Fruit fly (Drosophila melanogaster) whole organism, embryonic: Measurements from ENCODE around the gene TrpRS.

Experiments
- CG10366 ChIP-seq: fragments of 200-800 bp; sonication (Bioruptor generic); IDR thresholded peaks from 2 replicates; pipeline ENCODE4 v1.3.6; 2022; ENCODE audit warnings: missing biosample characterization, missing genetic modification characterization
- CG11247 ChIP-seq: fragments of 200-800 bp; sonication (Bioruptor generic); IDR thresholded peaks from 2 replicates; pipeline ENCODE4 v1.3.6; 2022; ENCODE audit warnings: missing biosample characterization, missing genetic modification characterization
- CG12071 ChIP-seq: fragments of 200-800 bp; sonication (Bioruptor generic); optimal IDR thresholded peaks from 3 replicates; lab custom pipeline; 2018; ENCODE audit warnings: missing biosample characterization, mild to moderate bottlenecking, missing genetic modification characterization
- CG12942 ChIP-seq: fragments of 200-800 bp; sonication (Bioruptor generic); optimal IDR thresholded peaks from 3 replicates; lab custom pipeline; 2016; ENCODE audit warnings: missing biosample characterization, missing genetic modification characterization
- CG13775 ChIP-seq: fragments of 200-800 bp; sonication (Bioruptor generic); optimal IDR thresholded peaks from 3 replicates; lab custom pipeline; 2017; ENCODE audit warnings: missing biosample characterization, mild to moderate bottlenecking, missing genetic modification characterization
- CG14710 ChIP-seq: fragments of 200-800 bp; sonication (Bioruptor generic); optimal IDR thresholded peaks from 3 replicates; lab custom pipeline; 2019; ENCODE audit warnings: missing biosample characterization, mild to moderate bottlenecking, missing genetic modification characterization, moderate library complexity
- CG16863 ChIP-seq: fragments of 200-800 bp; sonication (Bioruptor generic); optimal IDR thresholded peaks from 3 replicates; lab custom pipeline; 2016; ENCODE audit warnings: missing biosample characterization, missing genetic modification characterization
- CG17385 ChIP-seq: fragments of 200-800 bp; sonication (Bioruptor generic); optimal IDR thresholded peaks from 3 replicates; lab custom pipeline; 2018; ENCODE audit warnings: missing biosample characterization, mild to moderate bottlenecking, missing genetic modification characterization
- CG17829 ChIP-seq: fragments of 200-800 bp; optimal IDR thresholded peaks from 2 replicates; lab custom pipeline; 2019; ENCODE audit warnings: missing biosample characterization, mild to moderate bottlenecking, missing genetic modification characterization, moderate library complexity
- CG2202 ChIP-seq: fragments of 200-800 bp; sonication (Bioruptor generic); optimal IDR thresholded peaks from 2 replicates; lab custom pipeline; 2018; ENCODE audit warnings: missing biosample characterization, mild to moderate bottlenecking, missing genetic modification characterization
- CG2678 ChIP-seq: fragments of 200-800 bp; sonication (Bioruptor generic); optimal IDR thresholded peaks from 3 replicates; lab custom pipeline; 2019; ENCODE audit warnings: missing biosample characterization, mild to moderate bottlenecking, missing genetic modification characterization, moderate library complexity
- CG4360 ChIP-seq: fragments of 200-800 bp; sonication (Bioruptor generic); IDR thresholded peaks from 2 replicates; pipeline ENCODE4 v1.3.6; 2022; ENCODE audit warnings: missing biosample characterization, missing genetic modification characterization
- CG4617 ChIP-seq: fragments of 200-800 bp; sonication (Bioruptor generic); optimal IDR thresholded peaks from 3 replicates; lab custom pipeline; 2016; ENCODE audit warnings: missing biosample characterization, missing genetic modification characterization, borderline replicate concordance
- CG8290 ChIP-seq, 3 experiments: fragments of 200-800 bp; sonication (Bioruptor generic); optimal IDR thresholded peaks; 2 replicates each; lab custom pipeline; 2016 to 2019; ENCODE audit warnings: missing biosample characterization in 3 of 3, missing genetic modification characterization in 3 of 3, mild to moderate bottlenecking in 2 of 3, moderate library complexity in 1 of 3
- CG8359 ChIP-seq: fragments of 200-800 bp; sonication (Bioruptor generic); optimal IDR thresholded peaks from 2 replicates; lab custom pipeline; 2017; ENCODE audit warnings: missing biosample characterization, mild to moderate bottlenecking, missing genetic modification characterization, borderline replicate concordance
- CG8388 ChIP-seq: fragments of 200-800 bp; sonication (Bioruptor generic); optimal IDR thresholded peaks from 2 replicates; lab custom pipeline; 2019; ENCODE audit warnings: missing biosample characterization, mild to moderate bottlenecking, missing genetic modification characterization, moderate library complexity
- CG8944 ChIP-seq: fragments of 200-800 bp; sonication (Bioruptor generic); optimal IDR thresholded peaks from 3 replicates; lab custom pipeline; 2016; ENCODE audit warnings: missing biosample characterization, missing genetic modification characterization
- CG9215 ChIP-seq: fragments of 200-800 bp; sonication (Bioruptor generic); IDR thresholded peaks from 2 replicates; pipeline ENCODE4 v1.3.6; 2022; ENCODE audit warnings: missing biosample characterization, missing genetic modification characterization
- Eip74EF ChIP-seq, 2 experiments: fragments of 200-800 bp in 1 of 2; fragments of >200 bp in 1 of 2; sonication (Bioruptor generic) in 1 of 2; optimal IDR thresholded peaks; 2 replicates each; lab custom pipeline; 2017 to 2019; ENCODE audit warnings: missing biosample characterization in 2 of 2, missing genetic modification characterization in 2 of 2, mild to moderate bottlenecking in 1 of 2, moderate library complexity in 1 of 2
- Fer2 ChIP-seq: fragments of 200-800 bp; sonication (Bioruptor generic); optimal IDR thresholded peaks from 2 replicates; lab custom pipeline; 2018; ENCODE audit warnings: missing biosample characterization, mild to moderate bottlenecking, missing genetic modification characterization, moderate library complexity
- HLHmδ ChIP-seq: fragments of 200-800 bp; sonication (Bioruptor generic); optimal IDR thresholded peaks from 2 replicates; lab custom pipeline; 2018; ENCODE audit warnings: missing biosample characterization, mild to moderate bottlenecking, missing genetic modification characterization, moderate library complexity
- Hand ChIP-seq: fragments of 200-800 bp; sonication (Bioruptor generic); optimal IDR thresholded peaks from 2 replicates; lab custom pipeline; 2017; ENCODE audit warnings: mild to moderate bottlenecking, missing biosample characterization, missing genetic modification reagents, missing genetic modification characterization
- Hr39 ChIP-seq: fragments of >200 bp; optimal IDR thresholded peaks from 2 replicates; lab custom pipeline; 2017
- Max ChIP-seq: fragments of 200-800 bp; sonication (Bioruptor generic); optimal IDR thresholded peaks from 2 replicates; lab custom pipeline; 2016; ENCODE audit warnings: missing biosample characterization, mild to moderate bottlenecking, missing genetic modification characterization
- Six4 ChIP-seq: fragments of 200-800 bp; sonication (Bioruptor generic); optimal IDR thresholded peaks from 2 replicates; lab custom pipeline; 2016; ENCODE audit warnings: missing biosample characterization, missing genetic modification characterization
- Sry-δ ChIP-seq: fragments of 200-800 bp; sonication (Bioruptor generic); optimal IDR thresholded peaks from 2 replicates; lab custom pipeline; 2016; ENCODE audit warnings: missing biosample characterization, missing genetic modification characterization
- Stat92E ChIP-seq, 3 experiments: fragments of >200 bp in 2 of 3; fragments of 200-800 bp in 1 of 3; sonication (Bioruptor generic) in 1 of 3; optimal IDR thresholded peaks; 2 replicates each; lab custom pipeline; 2017 to 2019; ENCODE audit warnings: missing biosample characterization in 3 of 3, missing genetic modification characterization in 3 of 3, mild to moderate bottlenecking in 1 of 3, moderate library complexity in 1 of 3
- Taf1 ChIP-seq: fragments of 200-800 bp; sonication (Bioruptor generic); IDR thresholded peaks from 2 replicates; pipeline ENCODE4 v1.3.6; 2022; ENCODE audit warnings: missing biosample characterization, missing genetic modification characterization
- YL-1 ChIP-seq: fragments of 200-800 bp; sonication (Bioruptor generic); optimal IDR thresholded peaks from 3 replicates; lab custom pipeline; 2017; ENCODE audit warnings: missing biosample characterization, mild to moderate bottlenecking, missing genetic modification characterization
- bbx ChIP-seq: fragments of 200-800 bp; sonication (Bioruptor generic); IDR thresholded peaks from 2 replicates; pipeline ENCODE4 v1.3.6; 2022; ENCODE audit warnings: missing biosample characterization, missing genetic modification characterization; ENCODE audit not compliant: partially characterized antibody
- br ChIP-seq: fragments of >200 bp; optimal IDR thresholded peaks from 2 replicates; lab custom pipeline; 2017
- chn ChIP-seq: fragments of 200-800 bp; sonication (Bioruptor generic); optimal IDR thresholded peaks from 2 replicates; lab custom pipeline; 2016; ENCODE audit warnings: missing biosample characterization, missing genetic modification characterization
- cwo ChIP-seq: fragments of 200-800 bp; sonication (Bioruptor generic); optimal IDR thresholded peaks from 3 replicates; lab custom pipeline; 2017; ENCODE audit warnings: missing biosample characterization, missing genetic modification characterization, mild to moderate bottlenecking, moderate library complexity, missing genetic modification reagents
- fd64A ChIP-seq: fragments of 200-800 bp; sonication (Bioruptor generic); optimal IDR thresholded peaks from 3 replicates; lab custom pipeline; 2018; ENCODE audit warnings: missing biosample characterization, mild to moderate bottlenecking, missing genetic modification characterization
- gem ChIP-seq: fragments of 200-800 bp; sonication (Bioruptor generic); optimal IDR thresholded peaks from 2 replicates; lab custom pipeline; 2019; ENCODE audit warnings: missing biosample characterization, mild to moderate bottlenecking, missing genetic modification characterization, moderate library complexity
- gro ChIP-seq: fragments of 200-800 bp; sonication (Bioruptor generic); optimal IDR thresholded peaks from 2 replicates; lab custom pipeline; 2016; ENCODE audit warnings: missing biosample characterization, missing genetic modification characterization
- ham ChIP-seq: fragments of 200-800 bp; sonication (Bioruptor generic); IDR thresholded peaks from 2 replicates; pipeline ENCODE4 v1.3.6; 2022; ENCODE audit warnings: missing biosample characterization, missing genetic modification characterization
- ind ChIP-seq: fragments of 200-800 bp; sonication (Bioruptor generic); optimal IDR thresholded peaks from 3 replicates; lab custom pipeline; 2016; ENCODE audit warnings: missing biosample characterization, missing genetic modification characterization
- oc ChIP-seq: fragments of 200-800 bp; sonication (Bioruptor generic); optimal IDR thresholded peaks from 2 replicates; lab custom pipeline; 2018; ENCODE audit warnings: missing biosample characterization, mild to moderate bottlenecking, missing genetic modification characterization, moderate library complexity
- odd ChIP-seq: fragments of 200-800 bp; sonication (Bioruptor generic); optimal IDR thresholded peaks from 2 replicates; lab custom pipeline; 2017; ENCODE audit warnings: missing biosample characterization, mild to moderate bottlenecking, missing genetic modification characterization
- onecut ChIP-seq: fragments of 200-800 bp; sonication (Bioruptor generic); IDR thresholded peaks from 2 replicates; pipeline ENCODE4 v1.3.6; 2022; ENCODE audit warnings: missing biosample characterization, missing genetic modification characterization
- pnt ChIP-seq: fragments of 200-800 bp; sonication (Bioruptor generic); optimal IDR thresholded peaks from 3 replicates; lab custom pipeline; 2016; ENCODE audit warnings: missing biosample characterization, missing genetic modification characterization
- pum ChIP-seq: fragments of 200-800 bp; sonication (Bioruptor generic); optimal IDR thresholded peaks from 2 replicates; lab custom pipeline; 2016; ENCODE audit warnings: missing biosample characterization, missing genetic modification characterization
- run ChIP-seq: fragments of 200-800 bp; sonication (Bioruptor generic); optimal IDR thresholded peaks from 3 replicates; lab custom pipeline; 2018; ENCODE audit warnings: missing biosample characterization, mild to moderate bottlenecking, missing genetic modification characterization
- sc ChIP-seq, 3 experiments: fragments of >200 bp in 2 of 3; fragments of 200-800 bp in 1 of 3; sonication (Bioruptor generic) in 1 of 3; optimal IDR thresholded peaks; 2 replicates in 2 of 3; 3 replicates in 1 of 3; lab custom pipeline; 2017; ENCODE audit warnings: mild to moderate bottlenecking in 1 of 3, missing biosample characterization in 1 of 3, missing genetic modification characterization in 1 of 3, missing genetic modification reagents in 1 of 3
- slbo ChIP-seq: fragments of 200-800 bp; sonication (Bioruptor generic); IDR thresholded peaks from 2 replicates; pipeline ENCODE4 v1.3.6; 2022; ENCODE audit warnings: missing biosample characterization, missing genetic modification characterization
- sug ChIP-seq: fragments of 200-800 bp; optimal IDR thresholded peaks from 2 replicates; lab custom pipeline; 2019; ENCODE audit warnings: missing biosample characterization, mild to moderate bottlenecking, missing genetic modification characterization, moderate library complexity
- vnd ChIP-seq: fragments of 200-800 bp; sonication (Bioruptor generic); IDR thresholded peaks from 3 replicates; pipeline ENCODE4 v1.3.6; 2022; ENCODE audit warnings: missing biosample characterization, missing genetic modification characterization; ENCODE audit not compliant: partially characterized antibody
- wor ChIP-seq: fragments of 200-800 bp; sonication (Bioruptor generic); IDR thresholded peaks from 2 replicates; pipeline ENCODE4 v1.3.6; 2022; ENCODE audit warnings: missing biosample characterization, missing genetic modification characterization
- yki ChIP-seq: fragments of >200 bp; optimal IDR thresholded peaks from 3 replicates; lab custom pipeline; 2018
- zfh1 ChIP-seq: fragments of 200-800 bp; sonication (Bioruptor generic); IDR thresholded peaks from 3 replicates; pipeline ENCODE4 v1.3.6; 2022; ENCODE audit warnings: missing biosample characterization, missing genetic modification characterization

Gene TrpRS

dm6 chr3R:9236883-9237267 is 29.8 kb downstream of the TrpRS start (continued):
- TF ChIP-seq onecut (GFP tag; lab: Robert Waterston, UW): no peak; the same call in 1 of the 2 replicates
- no peak for TF ChIP-seq CG8290 (GFP tag; optimal IDR thresholded peaks at IDR 0.05; lab: Kevin White, UChicago)
- TF ChIP-seq CG8290 (tag; optimal IDR thresholded peaks at IDR 0.05; lab: Kevin White, UChicago): peak in 1 of 2 experiments; percentile 11
- TF ChIP-seq wor (GFP tag; lab: Robert Waterston, UW): no peak
- TF ChIP-seq sug (tag; lab: Kevin White, UChicago): no peak
- no peak for TF ChIP-seq ham
- TF ChIP-seq Eip74EF (GFP tag; optimal IDR thresholded peaks at IDR 0.05; lab: Kevin White, UChicago): no peak
- TF ChIP-seq pnt (GFP tag; lab: Kevin White, UChicago): no peak
- TF ChIP-seq CG13775 (GFP tag; lab: Kevin White, UChicago): no peak
- no peak for TF ChIP-seq br
- no peak for TF ChIP-seq chn
- no peak for TF ChIP-seq cwo
- TF ChIP-seq CG17829 (tag; lab: Kevin White, UChicago): no peak
- TF ChIP-seq CG2678 (tag; lab: Kevin White, UChicago): peak; percentile 10
- no peak for TF ChIP-seq CG8388 (GFP tag; lab: Kevin White, UChicago)
- peak; percentile 28 for TF ChIP-seq odd (GFP tag; lab: Kevin White, UChicago)
- TF ChIP-seq YL-1: peak; percentile 2
- no peak for TF ChIP-seq CG11247 (GFP tag; lab: Robert Waterston, UW)
- no peak for TF ChIP-seq sc (optimal IDR thresholded peaks at IDR 0.05; lab: Kevin White, UChicago)
- TF ChIP-seq sc (GFP tag; optimal IDR thresholded peaks at IDR 0.05; lab: Kevin White, UChicago): no peak
- peak; percentile 4 for TF ChIP-seq CG12071 (GFP tag; lab: Kevin White, UChicago)
- no peak for TF ChIP-seq bbx (GFP tag; lab: Robert Waterston, UW)
- TF ChIP-seq CG2202 (tag; lab: Kevin White, UChicago): no peak
- TF ChIP-seq yki (lab: Kevin White, UChicago): peak; percentile 88
- no peak for TF ChIP-seq oc (tag; lab: Kevin White, UChicago)
- no peak for TF ChIP-seq CG10366 (GFP tag; lab: Robert Waterston, UW)
- TF ChIP-seq Six4 (GFP tag; lab: Kevin White, UChicago): no peak
- TF ChIP-seq CG14710 (tag; lab: Kevin White, UChicago): peak; percentile 78
- no peak for TF ChIP-seq run (tag; lab: Kevin White, UChicago)
- TF ChIP-seq CG4360 (GFP tag; lab: Robert Waterston, UW): peak; percentile 64
- TF ChIP-seq CG8944 (GFP tag; lab: Kevin White, UChicago): no peak
- no peak for TF ChIP-seq Sry-δ (GFP tag; lab: Kevin White, UChicago)
- TF ChIP-seq Stat92E (GFP tag; optimal IDR thresholded peaks at IDR 0.05; lab: Kevin White, UChicago): no peak
- no peak for TF ChIP-seq gem (tag; lab: Kevin White, UChicago)
- peak; percentile 9 for TF ChIP-seq gro
- no peak for TF ChIP-seq CG16863
- TF ChIP-seq CG12942 (GFP tag; lab: Kevin White, UChicago): no peak
- TF ChIP-seq Hr39 (lab: Kevin White, UChicago): no peak
- no peak for TF ChIP-seq ind (GFP tag; lab: Kevin White, UChicago)
- no peak for TF ChIP-seq zfh1
- TF ChIP-seq vnd (GFP tag; lab: Robert Waterston, UW): no peak
- TF ChIP-seq Max (GFP tag; lab: Kevin White, UChicago): no peak
- no peak for TF ChIP-seq CG8359 (GFP tag; lab: Kevin White, UChicago)
- no peak for TF ChIP-seq CG9215 (GFP tag; lab: Robert Waterston, UW)
- no peak for TF ChIP-seq slbo (GFP tag; lab: Robert Waterston, UW)
- peak; percentile 23 for TF ChIP-seq HLHmδ (GFP tag; lab: Kevin White, UChicago)
- TF ChIP-seq Hand (GFP tag; lab: Kevin White, UChicago): peak; percentile 33
- no peak for TF ChIP-seq CG4617
- no peak for TF ChIP-seq fd64A
- TF ChIP-seq Fer2 (tag; lab: Kevin White, UChicago): no peak
- no peak for TF ChIP-seq CG17385
- no peak for TF ChIP-seq Taf1
- no peak for TF ChIP-seq pum
